Worm (Caenorhabditis elegans) whole organism, young adult: Measurements from ENCODE around the gene F43G6.10.

Experiments used
- B0035.1 ChIP-seq: sonication (generic microtip); optimal IDR thresholded peaks from 2 replicates; lab custom pipeline; 2016; ENCODE audit warnings: missing genetic modification characterization, mild to moderate bottlenecking, missing compliant biosample characterization, missing genotype, missing genetic modification reagents
- B0261.1 ChIP-seq: sonication (generic microtip); optimal IDR thresholded peaks from 2 replicates; lab custom pipeline; 2016; ENCODE audit warnings: mild to moderate bottlenecking, missing genetic modification characterization, moderate library complexity, missing compliant biosample characterization
- D2030.7 ChIP-seq: fragments of 200-800 bp; sonication (Bioruptor generic); IDR thresholded peaks from 2 replicates; pipeline ENCODE4 v1.3.6; 2022; ENCODE audit warnings: missing genetic modification reagents, missing genetic modification characterization, missing compliant biosample characterization
- F22D6.2 ChIP-seq: sonication (generic microtip); optimal IDR thresholded peaks from 2 replicates; lab custom pipeline; 2016; ENCODE audit warnings: mild to moderate bottlenecking, missing genetic modification characterization, missing compliant biosample characterization
- F39B2.1 ChIP-seq: fragments of 200-800 bp; sonication (Bioruptor generic); IDR thresholded peaks from 2 replicates; pipeline ENCODE4 v1.3.6; 2022; ENCODE audit warnings: missing genetic modification reagents, missing genetic modification characterization, missing compliant biosample characterization
- F49E8.2 ChIP-seq: sonication (generic microtip); optimal IDR thresholded peaks from 3 replicates; lab custom pipeline; 2017; ENCODE audit warnings: missing genetic modification characterization, mild to moderate bottlenecking, missing compliant biosample characterization, antibody characterized with exemption, moderate library complexity; ENCODE audit not compliant: insufficient read depth
- F55B11.4 ChIP-seq: sonication (generic microtip); optimal IDR thresholded peaks from 2 replicates; lab custom pipeline; 2016; ENCODE audit warnings: missing compliant biosample characterization, missing genetic modification characterization, borderline replicate concordance; ENCODE audit not compliant: insufficient read depth
- F57A8.1 ChIP-seq: fragments of 200-800 bp; sonication (Bioruptor generic); optimal IDR thresholded peaks from 2 replicates; lab custom pipeline; 2018; ENCODE audit warnings: mild to moderate bottlenecking, missing genetic modification characterization, moderate library complexity, missing compliant biosample characterization
- F57C9.4 ChIP-seq: sonication (generic microtip); optimal IDR thresholded peaks from 2 replicates; lab custom pipeline; 2017; ENCODE audit warnings: mild to moderate bottlenecking, missing genetic modification characterization, missing compliant biosample characterization
- K12H6.12 ChIP-seq: fragments of 200-800 bp; sonication (Bioruptor generic); optimal IDR thresholded peaks from 2 replicates; lab custom pipeline; 2018; ENCODE audit warnings: mild to moderate bottlenecking, missing genetic modification characterization, missing compliant biosample characterization
- Y53G8AR.9 ChIP-seq: fragments of 200-800 bp; sonication (Bioruptor generic); conservative IDR thresholded peaks from 2 replicates; pipeline ENCODE4 v1.3.6; 2022; ENCODE audit warnings: missing genetic modification reagents, missing genetic modification characterization, missing compliant biosample characterization
- Y56A3A.18 ChIP-seq: fragments of 200-800 bp; sonication (Bioruptor generic); IDR thresholded peaks from 2 replicates; pipeline ENCODE4 v1.3.6; 2022; ENCODE audit warnings: missing genetic modification reagents, missing genetic modification characterization, missing compliant biosample characterization
- Y67H2A.10 ChIP-seq: fragments of 200-800 bp; sonication (Bioruptor generic); conservative IDR thresholded peaks from 2 replicates; pipeline ENCODE4 v1.3.6; 2022; ENCODE audit warnings: missing genetic modification reagents, missing genetic modification characterization, missing compliant biosample characterization
- ama-1 ChIP-seq, 3 experiments: fragments of 150-350 bp in 1 of 3; sonication (generic microtip) in 2 of 3; optimal IDR thresholded peaks; 2 replicates each; lab custom pipeline; 2014 to 2018; ENCODE audit warnings: missing biosample characterization in 2 of 3, missing genetic modification characterization in 2 of 3, missing genetic modification reagents in 2 of 3
- aptf-2 ChIP-seq: fragments of 200-800 bp; sonication (Bioruptor generic); conservative IDR thresholded peaks from 2 replicates; pipeline ENCODE4 v1.3.6; 2022; ENCODE audit warnings: missing genetic modification reagents, missing genetic modification characterization, missing compliant biosample characterization
- attf-3 ChIP-seq: fragments of 200-800 bp; sonication (Bioruptor generic); conservative IDR thresholded peaks from 2 replicates; pipeline ENCODE4 v1.3.6; 2022; ENCODE audit warnings: missing genetic modification reagents, missing genetic modification characterization, missing compliant biosample characterization
- attf-5 ChIP-seq: fragments of 200-800 bp; sonication (Bioruptor generic); optimal IDR thresholded peaks from 2 replicates; lab custom pipeline; 2018; ENCODE audit warnings: mild to moderate bottlenecking, missing genetic modification characterization, missing compliant biosample characterization
- attf-6 ChIP-seq: fragments of 200-800 bp; sonication (Bioruptor generic); IDR thresholded peaks from 2 replicates; pipeline ENCODE4 v1.3.6; 2022; ENCODE audit warnings: missing genetic modification reagents, missing genetic modification characterization, missing compliant biosample characterization
- ceh-40 ChIP-seq: fragments of 200-800 bp; sonication (Bioruptor generic); IDR thresholded peaks from 2 replicates; pipeline ENCODE4 v1.3.6; 2022; ENCODE audit warnings: missing genetic modification characterization, missing compliant biosample characterization
- ceh-79 ChIP-seq: sonication (generic microtip); optimal IDR thresholded peaks from 2 replicates; lab custom pipeline; 2017; ENCODE audit warnings: mild to moderate bottlenecking, missing genetic modification characterization, missing compliant biosample characterization
- chd-7 ChIP-seq: sonication (generic microtip); optimal IDR thresholded peaks from 2 replicates; lab custom pipeline; 2016; ENCODE audit warnings: mild to moderate bottlenecking, missing genetic modification characterization, moderate library complexity, missing compliant biosample characterization
- dox-1 ChIP-seq: fragments of 200-800 bp; sonication (Bioruptor generic); IDR thresholded peaks from 2 replicates; pipeline ENCODE4 v1.3.6; 2022; ENCODE audit warnings: missing genetic modification reagents, missing genetic modification characterization, missing compliant biosample characterization
- dpl-1 ChIP-seq: fragments of 150-350 bp; optimal IDR thresholded peaks from 2 replicates; lab custom pipeline; 2014; ENCODE audit warnings: missing biosample characterization, missing genetic modification reagents, missing genetic modification characterization
- efl-1 ChIP-seq: fragments of 150-350 bp; optimal IDR thresholded peaks from 2 replicates; lab custom pipeline; 2014; ENCODE audit warnings: missing biosample characterization, missing genetic modification reagents, missing genetic modification characterization
- egrh-3 ChIP-seq: fragments of 200-800 bp; sonication (Bioruptor generic); IDR thresholded peaks from 2 replicates; pipeline ENCODE4 v1.3.6; 2022; ENCODE audit warnings: missing genetic modification reagents, missing genetic modification characterization, missing compliant biosample characterization
- ekl-4 ChIP-seq: fragments of 200-800 bp; sonication (Bioruptor generic); IDR thresholded peaks from 2 replicates; pipeline ENCODE4 v1.3.6; 2022; ENCODE audit warnings: missing genetic modification reagents, missing genetic modification characterization, missing compliant biosample characterization
- hmg-1.2 ChIP-seq: fragments of 200-800 bp; sonication (Bioruptor generic); IDR thresholded peaks from 2 replicates; pipeline ENCODE4 v1.3.6; 2022; ENCODE audit warnings: missing genetic modification reagents, missing genetic modification characterization, missing compliant biosample characterization
- lin-40 ChIP-seq: sonication (generic microtip); optimal IDR thresholded peaks from 2 replicates; lab custom pipeline; 2016; ENCODE audit warnings: missing genetic modification characterization, mild to moderate bottlenecking, missing compliant biosample characterization, missing genotype, missing genetic modification reagents
- lin-54 ChIP-seq: fragments of 200-800 bp; sonication (Bioruptor generic); optimal IDR thresholded peaks from 2 replicates; lab custom pipeline; 2018; ENCODE audit warnings: mild to moderate bottlenecking, missing genetic modification characterization, missing compliant biosample characterization
- lsl-1 ChIP-seq: fragments of 200-800 bp; sonication (Bioruptor generic); optimal IDR thresholded peaks from 2 replicates; lab custom pipeline; 2018; ENCODE audit warnings: mild to moderate bottlenecking, missing genetic modification characterization, moderate library complexity, missing compliant biosample characterization
- mcd-1 ChIP-seq: fragments of 200-800 bp; sonication (Bioruptor generic); IDR thresholded peaks from 2 replicates; pipeline ENCODE4 v1.3.6; 2022; ENCODE audit warnings: missing genetic modification reagents, missing genetic modification characterization, missing compliant biosample characterization
- mel-28 ChIP-seq: sonication (generic microtip); optimal IDR thresholded peaks from 2 replicates; lab custom pipeline; 2016; ENCODE audit warnings: borderline replicate concordance, mild to moderate bottlenecking, missing genetic modification characterization, missing compliant biosample characterization
- mes-4 ChIP-seq: sonication (generic microtip); optimal IDR thresholded peaks from 2 replicates; lab custom pipeline; 2016; ENCODE audit warnings: missing genotype, missing genetic modification characterization, missing compliant biosample characterization
- nhr-27 ChIP-seq: fragments of 200-800 bp; sonication (Bioruptor generic); optimal IDR thresholded peaks from 2 replicates; lab custom pipeline; 2018; ENCODE audit warnings: mild to moderate bottlenecking, missing genetic modification characterization, moderate library complexity, missing compliant biosample characterization
- pbrm-1 ChIP-seq: fragments of 200-800 bp; sonication (Bioruptor generic); IDR thresholded peaks from 2 replicates; pipeline ENCODE4 v1.3.6; 2022; ENCODE audit warnings: missing genetic modification reagents, missing genetic modification characterization, missing compliant biosample characterization
- rcor-1 ChIP-seq: fragments of 200-800 bp; sonication (Bioruptor generic); IDR thresholded peaks from 2 replicates; pipeline ENCODE4 v1.3.6; 2022; ENCODE audit warnings: missing genetic modification reagents, missing genetic modification characterization, missing compliant biosample characterization
- repo-1 ChIP-seq: sonication (generic microtip); optimal IDR thresholded peaks from 2 replicates; lab custom pipeline; 2017; ENCODE audit warnings: mild to moderate bottlenecking, missing genetic modification characterization, missing compliant biosample characterization
- sdz-38 ChIP-seq: sonication (generic microtip); optimal IDR thresholded peaks from 2 replicates; lab custom pipeline; 2016; ENCODE audit warnings: missing genotype, missing genetic modification characterization, missing compliant biosample characterization
- snpc-1.1 ChIP-seq: sonication (generic microtip); optimal IDR thresholded peaks from 2 replicates; lab custom pipeline; 2017; ENCODE audit warnings: missing genetic modification characterization, mild to moderate bottlenecking, missing compliant biosample characterization, antibody characterized with exemption, moderate library complexity, missing genotype, missing genetic modification reagents; ENCODE audit not compliant: insufficient read depth
- somi-1 ChIP-seq: fragments of 200-800 bp; sonication (Bioruptor generic); optimal IDR thresholded peaks from 2 replicates; lab custom pipeline; 2018; ENCODE audit warnings: mild to moderate bottlenecking, missing genetic modification characterization, missing compliant biosample characterization
- zfh-2 ChIP-seq: fragments of 200-800 bp; sonication (Bioruptor generic); conservative IDR thresholded peaks from 2 replicates; pipeline ENCODE4 v1.3.6; 2022; ENCODE audit warnings: missing genetic modification reagents, missing genetic modification characterization, missing compliant biosample characterization
- zim-3 ChIP-seq: sonication (generic microtip); optimal IDR thresholded peaks from 2 replicates; lab custom pipeline; 2017; ENCODE audit warnings: mild to moderate bottlenecking, missing genetic modification characterization, moderate library complexity, missing compliant biosample characterization
- ztf-18 ChIP-seq: sonication (generic microtip); optimal IDR thresholded peaks from 2 replicates; lab custom pipeline; 2016; ENCODE audit warnings: missing genotype, mild to moderate bottlenecking, missing genetic modification characterization, missing compliant biosample characterization
- ztf-26 ChIP-seq: sonication (generic microtip); optimal IDR thresholded peaks from 2 replicates; lab custom pipeline; 2017; ENCODE audit warnings: missing genetic modification characterization, missing compliant biosample characterization
- ztf-28 ChIP-seq: fragments of 200-800 bp; sonication (Bioruptor generic); IDR thresholded peaks from 2 replicates; pipeline ENCODE4 v1.3.6; 2022; ENCODE audit warnings: missing genetic modification reagents, missing genetic modification characterization, missing compliant biosample characterization
- ztf-6 ChIP-seq: fragments of 200-800 bp; sonication (Bioruptor generic); IDR thresholded peaks from 2 replicates; pipeline ENCODE4 v1.3.6; 2022; ENCODE audit warnings: missing genetic modification reagents, missing genetic modification characterization, missing compliant biosample characterization

The F43G6.10 gene

DNA sequence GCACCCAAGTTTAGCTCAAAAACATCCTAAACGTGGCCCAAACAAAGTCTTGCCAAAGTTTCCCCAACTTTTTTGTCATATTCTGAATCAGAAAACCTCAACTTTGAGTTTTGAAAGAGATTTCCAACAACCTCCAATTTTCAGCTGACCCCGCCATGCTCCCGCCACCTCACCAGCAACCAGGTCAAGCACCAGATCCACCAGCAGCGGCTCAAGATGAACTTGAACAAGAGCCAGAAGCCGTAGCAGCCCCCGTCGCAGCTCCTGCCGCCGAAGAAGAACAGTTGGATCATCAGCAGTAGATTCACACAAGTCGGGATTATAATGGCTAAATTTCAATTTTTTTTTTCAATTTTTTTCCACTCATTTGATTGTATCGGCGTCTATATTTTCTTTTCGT is 2.1 kb downstream of the F43G6.10 start:
- TF ChIP-seq ceh-79 = no peak
- TF ChIP-seq zfh-2 (GFP tag; lab: Robert Waterston, UW) = peak; percentile 57; the same call in 1 of the 2 replicates
- peak; percentile 20; the same call in 1 of the 2 replicates for TF ChIP-seq egrh-3 (GFP tag; lab: Robert Waterston, UW)
- no peak for TF ChIP-seq sdz-38 (tag; lab: Kevin White, UChicago)
- TF ChIP-seq ztf-6 (GFP tag; lab: Robert Waterston, UW) = no peak
- no peak for TF ChIP-seq zim-3 (tag; lab: Kevin White, UChicago)
- TF ChIP-seq ekl-4 (GFP tag; lab: Robert Waterston, UW) = no peak
- TF ChIP-seq, all 124 proteins: peak for 2

DNA sequence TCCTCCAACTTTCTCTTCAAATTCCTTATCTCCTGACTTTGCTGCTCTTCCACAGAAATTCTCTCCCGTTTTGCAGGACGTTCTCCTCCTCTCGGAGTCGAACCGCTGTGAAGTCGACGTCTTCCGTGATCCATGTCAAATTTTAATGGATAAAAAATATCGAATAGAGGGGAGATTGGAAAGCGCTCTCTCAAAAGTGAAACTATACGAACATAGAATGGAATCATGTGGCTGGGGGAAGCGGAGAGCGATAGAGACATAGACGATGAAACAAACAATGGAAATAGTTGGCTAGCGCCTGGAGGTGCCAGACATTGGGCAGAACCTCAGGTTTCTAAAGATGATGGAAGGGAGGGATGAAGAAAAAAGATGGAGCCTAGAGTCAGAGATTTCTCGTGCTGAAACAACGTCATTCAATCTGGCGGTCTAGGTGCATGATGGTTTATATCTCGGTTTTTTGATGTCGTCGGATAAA is 4.8 kb downstream of the F43G6.10 start, which contains the start of gene F43G6.8:
Gene F43G6.8 (minus strand): TSS at position 198 of the 475 bp plus-strand sequence.
- TF ChIP-seq K12H6.12 (tag; lab: Kevin White, UChicago) (peak; percentile 29), repo-1 (tag; lab: Kevin White, UChicago) (no peak), ztf-18 (tag; lab: Kevin White, UChicago) (peak; percentile 6), ama-1 (optimal IDR thresholded peaks at IDR 0.05; lab: Kevin White, UChicago) (peak; percentile 83), ama-1 (GFP tag; optimal IDR thresholded peaks at IDR 0.05; lab: Kevin White, UChicago) (no peak), F57C9.4 (tag; lab: Kevin White, UChicago) (no peak), attf-6 (GFP tag; lab: Robert Waterston, UW) (no peak), mel-28 (peak; percentile 28), Y53G8AR.9 (GFP tag; lab: Robert Waterston, UW) (no peak), nhr-27 (tag; lab: Kevin White, UChicago) (no peak), pbrm-1 (peak; percentile 59), mcd-1 (GFP tag; lab: Robert Waterston, UW) (peak; percentile 45; the same call in 1 of the 2 replicates), attf-5 (GFP tag; lab: Kevin White, UChicago) (peak; percentile 80), B0261.1 (tag; lab: Kevin White, UChicago) (no peak), F39B2.1 (no peak), ceh-40 (no peak), efl-1 (no peak), mes-4 (no peak), dox-1 (GFP tag; lab: Robert Waterston, UW) (0 out of 2 replicates have a peak, but pooled peaks have one; percentile 42), rcor-1 (GFP tag; lab: Robert Waterston, UW) (0 out of 2 replicates have a peak, but pooled peaks have one; percentile 14), attf-3 (no peak), F22D6.2 (tag; lab: Kevin White, UChicago) (no peak), Y67H2A.10 (no peak), F57A8.1 (GFP tag; lab: Kevin White, UChicago) (no peak), dpl-1 (no peak), chd-7 (tag; lab: Kevin White, UChicago) (no peak), aptf-2 (GFP tag; lab: Robert Waterston, UW) (no peak), zfh-2 (GFP tag; lab: Robert Waterston, UW) (peak; percentile 35; the same call in 1 of the 2 replicates), somi-1 (GFP tag; lab: Kevin White, UChicago) (no peak), D2030.7 (GFP tag; lab: Robert Waterston, UW) (no peak), hmg-1.2 (GFP tag; lab: Robert Waterston, UW) (peak; percentile 80)

DNA sequence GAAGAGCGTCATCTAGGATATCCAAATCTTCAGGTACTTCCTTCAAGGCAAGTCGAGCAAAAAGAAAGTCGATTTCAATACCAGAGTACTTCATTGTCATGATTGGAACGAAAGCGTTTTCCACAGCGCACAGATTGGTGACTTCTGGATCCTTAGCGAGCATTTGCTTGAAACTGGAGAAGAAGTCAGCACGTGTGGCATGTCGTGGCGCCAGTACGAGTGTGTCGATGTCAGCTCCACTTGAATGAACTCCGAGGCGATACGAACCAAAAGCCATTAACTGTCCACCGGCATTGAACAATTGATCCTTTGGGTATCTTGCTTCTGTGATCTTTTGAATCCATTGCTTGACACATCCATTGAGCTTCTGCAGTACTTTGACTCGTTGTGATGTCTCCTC is 6.9 kb downstream of the F43G6.10 start:
- TF ChIP-seq ztf-28 (GFP tag; lab: Robert Waterston, UW) (no peak), B0035.1 (tag; lab: Kevin White, UChicago) (no peak), lin-54 (GFP tag; lab: Kevin White, UChicago) (no peak), Y56A3A.18 (GFP tag; lab: Robert Waterston, UW) (no peak), snpc-1.1 (tag; lab: Kevin White, UChicago) (no peak), lsl-1 (GFP tag; lab: Kevin White, UChicago) (no peak), ztf-26 (tag; lab: Kevin White, UChicago) (no peak), F55B11.4 (tag; lab: Kevin White, UChicago) (no peak), F49E8.2 (tag; lab: Kevin White, UChicago) (no peak), lin-40 (tag; lab: Kevin White, UChicago) (no peak), rcor-1 (GFP tag; lab: Robert Waterston, UW) (no peak)
